ENCODE assay signal across 1 fruit fly cellular context in genomic region chr3L:14657485-14658054, dm6.
TF ChIP-seq lines count a peak whose summit lies in the region.

No protein-coding gene starts in this region.

TF ChIP-seq in whole organism, embryonic, 481 proteins besides CTCF, POLR2A, EP300 and RAD21 (continued from another document):
- no peak for TF ChIP-seq CG15269 (tag; optimal IDR thresholded peaks at IDR 0.05; lab: Kevin White, UChicago)
- TF ChIP-seq CG17912 (GFP tag; optimal IDR thresholded peaks at IDR 0.05; lab: Kevin White, UChicago): no peak
- TF ChIP-seq hbn (GFP tag; IDR thresholded peaks at IDR 0.05; lab: Robert Waterston, UW; ENCODE audit: partially characterized antibody): no peak
- peak; percentile 73 for TF ChIP-seq Med (GFP tag; lab: Kevin White, UChicago)
- no peak for TF ChIP-seq E2f1 (GFP tag; IDR thresholded peaks at IDR 0.05; lab: Robert Waterston, UW)
- TF ChIP-seq Awh (GFP tag; IDR thresholded peaks at IDR 0.05; lab: Robert Waterston, UW): peak; percentile 85
- 0 out of 2 replicates have a peak, but pooled peaks have one; percentile 5 for TF ChIP-seq CG17612 (GFP tag; IDR thresholded peaks at IDR 0.05; lab: Robert Waterston, UW)
- TF ChIP-seq zfh1 (GFP tag; IDR thresholded peaks at IDR 0.05; lab: Robert Waterston, UW): peak; percentile 8; the same call in 1 of the 3 replicates
- 0 out of 4 replicates have a peak, but pooled peaks have one; percentile 53 for TF ChIP-seq chinmo (GFP tag; IDR thresholded peaks at IDR 0.05; lab: Robert Waterston, UW; ENCODE audit: partially characterized antibody)
- no peak for TF ChIP-seq Poxn (GFP tag; IDR thresholded peaks at IDR 0.05; lab: Robert Waterston, UW)
